Fruit fly (Drosophila melanogaster): ENCODE data around the gene Cdk12.

The Cdk12 gene

dm6 chr3L:21568848-21569372 is 52.8 kb downstream of the Cdk12 start, which contains the start of the genes CRIF and SMC5 (continued):
- TF ChIP-seq CG1832 (GFP tag; optimal IDR thresholded peaks at IDR 0.05) (no peak), ato (GFP tag; IDR thresholded peaks at IDR 0.05; ENCODE audit: partially characterized antibody) (no peak), CG6654 (GFP tag; optimal IDR thresholded peaks at IDR 0.05) (peak; percentile 14), C15 (GFP tag; IDR thresholded peaks at IDR 0.05) (0 out of 3 replicates have a peak, but pooled peaks have one; percentile 28), trh (GFP tag; optimal IDR thresholded peaks at IDR 0.05) (no peak), CG3726 (GFP tag; IDR thresholded peaks at IDR 0.05) (no peak), nmo (GFP tag; optimal IDR thresholded peaks at IDR 0.05) (peak; percentile 81), CG14050 (GFP tag; IDR thresholded peaks at IDR 0.05) (0 out of 3 replicates have a peak, but pooled peaks have one; percentile 27), CG8388 (GFP tag; optimal IDR thresholded peaks at IDR 0.05) (peak; percentile 46), Oaz (GFP tag; IDR thresholded peaks at IDR 0.05) (no peak), CG15011 (GFP tag; optimal IDR thresholded peaks at IDR 0.05) (no peak), Hr39 (optimal IDR thresholded peaks at IDR 0.05) (no peak), caup (GFP tag; optimal IDR thresholded peaks at IDR 0.05; ENCODE audit: severe bottlenecking) (peak; percentile 22), CG15696 (tag; optimal IDR thresholded peaks at IDR 0.05) (peak; percentile 67), mam (GFP tag; optimal IDR thresholded peaks at IDR 0.05) (peak; percentile 82), CG3281 (GFP tag; optimal IDR thresholded peaks at IDR 0.05) (peak; percentile 64), YL-1 (GFP tag; optimal IDR thresholded peaks at IDR 0.05) (peak; percentile 11), CG30403 (GFP tag; optimal IDR thresholded peaks at IDR 0.05) (peak; percentile 89), CG10543 (GFP tag; optimal IDR thresholded peaks at IDR 0.05) (no peak), seq (GFP tag; IDR thresholded peaks at IDR 0.05) (no peak), cg (GFP tag; optimal IDR thresholded peaks at IDR 0.05) (no peak), repo (GFP tag; optimal IDR thresholded peaks at IDR 0.05) (peak; percentile 11), unc-4 (GFP tag; IDR thresholded peaks at IDR 0.05; ENCODE audit: partially characterized antibody) (no peak), unpg (GFP tag; optimal IDR thresholded peaks at IDR 0.05) (peak; percentile 58), tll (GFP tag; optimal IDR thresholded peaks at IDR 0.05) (peak in 1 of 2 experiments; percentile 59), corto (GFP tag; optimal IDR thresholded peaks at IDR 0.05) (no peak), CG1024 (GFP tag; IDR thresholded peaks at IDR 0.05) (no peak), Mes4 (GFP tag; optimal IDR thresholded peaks at IDR 0.05) (no peak), CG10565 (GFP tag; optimal IDR thresholded peaks at IDR 0.05) (no peak), Antp (GFP tag; optimal IDR thresholded peaks at IDR 0.05) (peak; percentile 36), odd (GFP tag; optimal IDR thresholded peaks at IDR 0.05) (no peak), wdn (GFP tag; IDR thresholded peaks at IDR 0.05) (no peak), gt (GFP tag; IDR thresholded peaks at IDR 0.05) (no peak), CG15601 (tag; optimal IDR thresholded peaks at IDR 0.05) (peak; percentile 68), CG9817 (tag; optimal IDR thresholded peaks at IDR 0.05) (peak; percentile 70), da (GFP tag; optimal IDR thresholded peaks at IDR 0.05) (peak; percentile 39), CG8478 (optimal IDR thresholded peaks at IDR 0.05) (no peak), Xrp1 (GFP tag; IDR thresholded peaks at IDR 0.05) (peak; percentile 48; the same call in 1 of the 2 replicates), CG4424 (GFP tag; optimal IDR thresholded peaks at IDR 0.05) (peak; percentile 68), dm (GFP tag; optimal IDR thresholded peaks at IDR 0.05) (peak; percentile 33), chif (GFP tag; optimal IDR thresholded peaks at IDR 0.05) (peak; percentile 51 to 70), pzg (GFP tag; optimal IDR thresholded peaks at IDR 0.05) (peak; percentile 39), Gsc (GFP tag; IDR thresholded peaks at IDR 0.05) (no peak), CG11723 (GFP tag; optimal IDR thresholded peaks at IDR 0.05) (peak; percentile 38), otp (GFP tag; IDR thresholded peaks at IDR 0.05) (no peak), CG9876 (GFP tag; optimal IDR thresholded peaks at IDR 0.05) (peak; percentile 48), Sin3A (optimal IDR thresholded peaks at IDR 0.05) (peak; percentile 35), CG7372 (GFP tag; IDR thresholded peaks at IDR 0.05) (peak; percentile 15; the same call in 1 of the 2 replicates), CG4730 (GFP tag; IDR thresholded peaks at IDR 0.05) (no peak), pum (GFP tag; optimal IDR thresholded peaks at IDR 0.05) (peak; percentile 50), Myb (GFP tag; optimal IDR thresholded peaks at IDR 0.05) (peak; percentile 43), row (GFP tag; IDR thresholded peaks at IDR 0.05) (peak; percentile 94)

Measured in whole organism, embryonic.